Worm (Caenorhabditis elegans) whole organism, L2 larva: Measurements from ENCODE around the gene elp-1.
A peak's percentile ranks its signal among the peaks of the same experiment; 100 is the strongest.

Source experiments
- C34F6.9 ChIP-seq: fragments of 150-350 bp; optimal IDR thresholded peaks from 2 replicates; lab custom pipeline; 2014; ENCODE audit warnings: missing biosample characterization, missing genetic modification characterization
- F13H6.1 ChIP-seq: sonication (generic microtip); optimal IDR thresholded peaks from 2 replicates; lab custom pipeline; 2016; ENCODE audit warnings: missing genetic modification characterization, missing compliant biosample characterization
- R02D3.7 ChIP-seq: fragments of 150-350 bp; optimal IDR thresholded peaks from 2 replicates; lab custom pipeline; 2014; ENCODE audit warnings: missing biosample characterization, missing genetic modification characterization
- Y55F3AM.14 ChIP-seq: fragments of 200-800 bp; sonication (Bioruptor generic); optimal IDR thresholded peaks from 2 replicates; lab custom pipeline; 2018; ENCODE audit warnings: mild to moderate bottlenecking, missing genetic modification characterization, missing compliant biosample characterization
- ZK546.5 ChIP-seq: sonication (generic microtip); optimal IDR thresholded peaks from 2 replicates; lab custom pipeline; 2017; ENCODE audit warnings: missing biosample characterization, missing genetic modification characterization
- alr-1 ChIP-seq: fragments of 150-350 bp; optimal IDR thresholded peaks from 2 replicates; lab custom pipeline; 2014; ENCODE audit warnings: missing biosample characterization, missing genetic modification characterization
- aly-2 ChIP-seq: fragments of 150-350 bp; optimal IDR thresholded peaks from 2 replicates; lab custom pipeline; 2014; ENCODE audit warnings: missing biosample characterization, missing genetic modification characterization
- ama-1 ChIP-seq: fragments of 150-350 bp; optimal IDR thresholded peaks from 2 replicates; lab custom pipeline; 2018; ENCODE audit warnings: inconsistent platforms
- blmp-1 ChIP-seq: sonication (generic microtip); optimal IDR thresholded peaks from 2 replicates; lab custom pipeline; 2017; ENCODE audit warnings: missing genetic modification characterization, mild to moderate bottlenecking, missing compliant biosample characterization, antibody characterized with exemption, moderate library complexity; ENCODE audit not compliant: insufficient read depth
- ceh-16 ChIP-seq: fragments of 150-350 bp; optimal IDR thresholded peaks from 2 replicates; lab custom pipeline; 2014; ENCODE audit warnings: missing biosample characterization, missing genetic modification characterization
- crh-2 ChIP-seq: sonication (generic microtip); optimal IDR thresholded peaks from 2 replicates; lab custom pipeline; 2017; ENCODE audit warnings: missing biosample characterization, missing genetic modification characterization
- dmd-4 ChIP-seq: sonication (generic microtip); optimal IDR thresholded peaks from 2 replicates; lab custom pipeline; 2017; ENCODE audit warnings: missing biosample characterization, missing genetic modification characterization
- egl-27 ChIP-seq: sonication (generic microtip); optimal IDR thresholded peaks from 3 replicates; lab custom pipeline; 2017; ENCODE audit warnings: missing biosample characterization, missing genetic modification reagents, missing genetic modification characterization
- elt-1 ChIP-seq: fragments of 150-350 bp; optimal IDR thresholded peaks from 2 replicates; lab custom pipeline; 2014; ENCODE audit warnings: missing biosample characterization, missing genetic modification characterization
- elt-3 ChIP-seq: sonication (generic microtip); optimal IDR thresholded peaks from 2 replicates; lab custom pipeline; 2017; ENCODE audit warnings: missing biosample characterization, missing genetic modification characterization
- fos-1 ChIP-seq: fragments of 150-350 bp; optimal IDR thresholded peaks from 2 replicates; lab custom pipeline; 2014; ENCODE audit warnings: missing biosample characterization, missing genetic modification characterization
- lin-11 ChIP-seq: fragments of 150-350 bp; sonication (generic microtip); optimal IDR thresholded peaks from 2 replicates; lab custom pipeline; 2014; ENCODE audit warnings: missing biosample characterization, missing genetic modification characterization, inconsistent platforms, mixed read lengths
- lin-13 ChIP-seq: fragments of 150-350 bp; optimal IDR thresholded peaks from 2 replicates; lab custom pipeline; 2014; ENCODE audit warnings: missing biosample characterization, missing genetic modification reagents, missing genetic modification characterization
- lin-39 ChIP-seq: fragments of 150-350 bp; optimal IDR thresholded peaks from 2 replicates; lab custom pipeline; 2014; ENCODE audit warnings: missing biosample characterization, missing genetic modification reagents, missing genetic modification characterization
- lsy-2 ChIP-seq, 2 experiments: fragments of 150-350 bp in 1 of 2; sonication (generic microtip) in 1 of 2; optimal IDR thresholded peaks; 2 replicates each; lab custom pipeline; 2014 to 2017; ENCODE audit warnings: missing biosample characterization in 2 of 2, missing genetic modification characterization in 2 of 2
- mab-5 ChIP-seq: fragments of 150-350 bp; optimal IDR thresholded peaks from 2 replicates; lab custom pipeline; 2014; ENCODE audit warnings: missing biosample characterization, missing genetic modification characterization
- mdl-1 ChIP-seq, 2 experiments: fragments of 150-350 bp in 1 of 2; sonication (generic microtip) in 1 of 2; optimal IDR thresholded peaks; 2 replicates each; lab custom pipeline; 2017; ENCODE audit warnings: missing biosample characterization in 2 of 2, missing genetic modification characterization in 2 of 2
- nhr-10 ChIP-seq: sonication (generic microtip); optimal IDR thresholded peaks from 2 replicates; lab custom pipeline; 2017; ENCODE audit warnings: missing biosample characterization, missing genetic modification characterization
- nhr-11 ChIP-seq: fragments of 150-350 bp; optimal IDR thresholded peaks from 2 replicates; lab custom pipeline; 2014; ENCODE audit warnings: missing biosample characterization, missing genetic modification characterization
- nhr-129 ChIP-seq: fragments of 150-350 bp; optimal IDR thresholded peaks from 2 replicates; lab custom pipeline; 2014; ENCODE audit warnings: missing biosample characterization, missing genetic modification characterization
- nhr-21 ChIP-seq: fragments of 150-350 bp; optimal IDR thresholded peaks from 2 replicates; lab custom pipeline; 2014; ENCODE audit warnings: missing biosample characterization, missing genetic modification characterization
- nhr-23 ChIP-seq: fragments of 150-350 bp; optimal IDR thresholded peaks from 2 replicates; lab custom pipeline; 2014; ENCODE audit warnings: missing biosample characterization, missing genetic modification reagents, missing genetic modification characterization
- nhr-237 ChIP-seq: fragments of 150-350 bp; optimal IDR thresholded peaks from 2 replicates; lab custom pipeline; 2014; ENCODE audit warnings: missing biosample characterization, missing genetic modification characterization
- nhr-25 ChIP-seq: fragments of 150-350 bp; sonication (generic microtip); optimal IDR thresholded peaks from 3 replicates; lab custom pipeline; 2014; ENCODE audit warnings: missing biosample characterization, missing genetic modification characterization
- nhr-6 ChIP-seq: fragments of 150-350 bp; optimal IDR thresholded peaks from 2 replicates; lab custom pipeline; 2014; ENCODE audit warnings: missing biosample characterization, missing genetic modification characterization
- nhr-77 ChIP-seq: fragments of 150-350 bp; optimal IDR thresholded peaks from 2 replicates; lab custom pipeline; 2014; ENCODE audit warnings: missing biosample characterization, missing genetic modification characterization
- sem-4 ChIP-seq: fragments of 150-350 bp; optimal IDR thresholded peaks from 2 replicates; lab custom pipeline; 2014; ENCODE audit warnings: missing biosample characterization, missing genetic modification reagents, missing genetic modification characterization
- skn-1 ChIP-seq: sonication (generic microtip); optimal IDR thresholded peaks from 2 replicates; lab custom pipeline; 2017; ENCODE audit warnings: missing biosample characterization, missing genetic modification characterization
- sma-3 ChIP-seq: sonication (generic microtip); optimal IDR thresholded peaks from 2 replicates; lab custom pipeline; 2016; ENCODE audit warnings: missing genetic modification reagents, missing genetic modification characterization, missing compliant biosample characterization
- sma-9 ChIP-seq, 2 experiments: fragments of 150-350 bp in 1 of 2; sonication (generic microtip) in 1 of 2; optimal IDR thresholded peaks; 2 replicates each; lab custom pipeline; 2014 to 2016; ENCODE audit warnings: missing genetic modification characterization in 2 of 2, mild to moderate bottlenecking in 1 of 2, missing biosample characterization in 1 of 2, missing compliant biosample characterization in 1 of 2, missing genetic modification reagents in 1 of 2, moderate library complexity in 1 of 2
- snpc-4 ChIP-seq: fragments of 150-350 bp; optimal IDR thresholded peaks from 2 replicates; lab custom pipeline; 2014; ENCODE audit warnings: missing biosample characterization, missing genetic modification characterization
- unc-39 ChIP-seq: fragments of 150-350 bp; optimal IDR thresholded peaks from 2 replicates; lab custom pipeline; 2014; ENCODE audit warnings: missing biosample characterization, missing genetic modification characterization
- unc-55 ChIP-seq: fragments of 150-350 bp; sonication (generic microtip); optimal IDR thresholded peaks from 3 replicates; lab custom pipeline; 2014; ENCODE audit warnings: missing biosample characterization, missing genetic modification reagents, missing genetic modification characterization
- unc-62 ChIP-seq: fragments of 150-350 bp; optimal IDR thresholded peaks from 2 replicates; lab custom pipeline; 2014; ENCODE audit warnings: missing biosample characterization, missing genetic modification reagents, missing genetic modification characterization
- zag-1 ChIP-seq: fragments of 150-350 bp; optimal IDR thresholded peaks from 2 replicates; lab custom pipeline; 2014; ENCODE audit warnings: missing biosample characterization, missing genetic modification characterization
- ztf-1 ChIP-seq: fragments of 200-800 bp; sonication (Bioruptor generic); conservative IDR thresholded peaks from 2 replicates; pipeline ENCODE4 v1.3.6; 2022; ENCODE audit warnings: missing genetic modification characterization, missing compliant biosample characterization
- ztf-11 ChIP-seq: sonication (generic microtip); optimal IDR thresholded peaks from 2 replicates; lab custom pipeline; 2017; ENCODE audit warnings: missing biosample characterization, missing genetic modification characterization
- ztf-4 ChIP-seq: fragments of 150-350 bp; optimal IDR thresholded peaks from 2 replicates; lab custom pipeline; 2014; ENCODE audit warnings: missing biosample characterization, missing genetic modification characterization

elp-1 gene

DNA sequence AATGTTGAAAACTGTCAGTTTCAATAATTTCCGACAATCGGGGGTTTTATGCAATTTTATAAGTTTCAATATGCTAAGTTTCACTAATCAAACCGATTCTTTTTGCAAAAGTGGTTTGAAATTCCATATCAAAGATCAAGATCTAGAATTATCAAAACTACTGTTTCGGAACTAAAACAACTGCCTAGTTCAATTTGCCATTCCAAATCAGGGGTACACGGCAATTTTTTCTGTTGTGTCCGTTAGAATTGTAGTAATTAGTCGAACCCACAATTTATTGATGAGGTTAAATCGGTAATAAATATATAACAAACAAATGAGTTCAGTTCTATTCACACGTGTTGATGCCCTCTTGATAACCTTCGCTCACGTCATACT is 15.9 kb upstream of the elp-1 start:
- TF ChIP-seq ceh-16 (tag; lab: Kevin White, UChicago) = no peak
- no peak for TF ChIP-seq nhr-23 (tag; lab: Kevin White, UChicago)
- TF ChIP-seq mab-5 (tag; lab: Kevin White, UChicago) = no peak
- no peak for TF ChIP-seq nhr-237 (tag; lab: Kevin White, UChicago)
- no peak for TF ChIP-seq unc-55
- TF ChIP-seq ztf-11 = no peak
- no peak for TF ChIP-seq snpc-4 (tag; lab: Kevin White, UChicago)
- TF ChIP-seq skn-1 (tag; lab: Kevin White, UChicago) = no peak
- no peak for TF ChIP-seq ZK546.5 (tag; lab: Kevin White, UChicago)
- no peak for TF ChIP-seq lin-39 (tag; lab: Kevin White, UChicago)
- TF ChIP-seq nhr-25 (tag; lab: Kevin White, UChicago) = no peak
- TF ChIP-seq lin-11 (tag; lab: Kevin White, UChicago) = no peak
- TF ChIP-seq lin-13 = no peak
- TF ChIP-seq ztf-4 (tag; lab: Kevin White, UChicago) = no peak
- TF ChIP-seq blmp-1 = no peak
- TF ChIP-seq unc-62 (GFP tag; lab: Kevin White, UChicago) = no peak

ce11 chrV:20785050-20785847 is 15.3 kb upstream of the elp-1 start:
- TF ChIP-seq dmd-4 (tag; lab: Kevin White, UChicago) (no peak), lsy-2 (tag; optimal IDR thresholded peaks at IDR 0.05; lab: Kevin White, UChicago) (peak; percentile 11 to 19), lin-11 (tag; lab: Kevin White, UChicago) (no peak), ztf-4 (tag; lab: Kevin White, UChicago) (peak; percentile 38), skn-1 (tag; lab: Kevin White, UChicago) (no peak), sem-4 (tag; lab: Kevin White, UChicago) (no peak), nhr-21 (peak; percentile 23), Y55F3AM.14 (GFP tag; lab: Kevin White, UChicago) (no peak), sma-9 (GFP tag; optimal IDR thresholded peaks at IDR 0.05; lab: Kevin White, UChicago) (no peak), sma-9 (tag; optimal IDR thresholded peaks at IDR 0.05; lab: Kevin White, UChicago) (no peak), nhr-25 (tag; lab: Kevin White, UChicago) (peak; percentile 45), elt-3 (tag; lab: Kevin White, UChicago) (no peak), nhr-77 (tag; lab: Kevin White, UChicago) (no peak), C34F6.9 (tag; lab: Kevin White, UChicago) (peak; percentile 15), lin-39 (tag; lab: Kevin White, UChicago) (no peak)
- TF ChIP-seq, all 48 proteins: peak for 5

DNA sequence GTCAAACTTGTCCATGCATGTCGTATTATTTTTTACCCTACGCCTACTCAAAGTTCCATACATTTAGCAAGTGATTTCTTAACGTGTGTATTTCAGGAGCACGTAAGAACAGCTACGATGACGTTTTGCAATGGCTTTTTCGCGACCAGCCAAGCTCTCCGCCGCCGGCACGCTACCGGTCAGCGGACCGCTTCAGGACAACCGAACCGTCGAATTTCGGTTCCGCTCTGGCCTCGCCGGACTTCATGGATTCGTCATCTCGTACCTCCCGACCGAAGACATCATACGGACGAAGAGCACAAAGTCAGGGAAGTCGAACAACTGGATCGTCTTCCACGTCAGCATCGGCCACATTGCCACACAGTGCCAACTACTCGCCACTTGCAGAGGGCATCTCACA is 13.7 kb upstream of the elp-1 start:
- TF ChIP-seq elt-3 (tag; lab: Kevin White, UChicago) (no peak), aly-2 (tag; lab: Kevin White, UChicago) (no peak), unc-62 (GFP tag; lab: Kevin White, UChicago) (no peak), nhr-10 (tag; lab: Kevin White, UChicago) (no peak), blmp-1 (no peak), nhr-21 (no peak), nhr-11 (no peak), ztf-1 (no peak), ztf-11 (no peak), dmd-4 (tag; lab: Kevin White, UChicago) (no peak), nhr-6 (tag; lab: Kevin White, UChicago) (no peak), ama-1 (lab: Kevin White, UChicago) (no peak), fos-1 (tag; lab: Kevin White, UChicago) (no peak), unc-39 (tag; lab: Kevin White, UChicago) (no peak), skn-1 (tag; lab: Kevin White, UChicago) (no peak), lin-11 (tag; lab: Kevin White, UChicago) (no peak), R02D3.7 (tag; lab: Kevin White, UChicago) (no peak), elt-1 (tag; lab: Kevin White, UChicago) (no peak)

DNA sequence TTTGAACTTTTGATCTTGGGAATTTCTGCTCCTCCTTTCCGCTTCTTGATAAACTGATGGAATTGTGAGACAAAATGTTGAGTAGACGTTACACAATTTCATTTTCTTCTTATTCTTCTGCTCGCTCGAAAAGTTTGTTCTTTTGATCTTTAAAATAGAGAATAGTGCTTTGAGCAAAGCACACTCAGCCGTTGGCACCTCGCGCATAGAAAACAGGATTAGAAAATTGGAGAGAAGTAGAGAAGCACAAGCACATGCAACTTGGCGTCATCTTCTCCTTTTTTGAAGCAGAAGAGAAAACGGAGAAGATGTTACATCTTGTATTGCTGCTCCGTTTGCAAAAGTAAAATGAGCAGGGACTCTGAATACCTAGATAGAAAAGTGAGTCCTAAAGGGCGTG is 12.2 kb upstream of the elp-1 start:
- TF ChIP-seq nhr-129 (tag; lab: Kevin White, UChicago) (peak; percentile 82), sma-9 (GFP tag; optimal IDR thresholded peaks at IDR 0.05; lab: Kevin White, UChicago) (peak; percentile 84), sma-9 (tag; optimal IDR thresholded peaks at IDR 0.05; lab: Kevin White, UChicago) (no peak), fos-1 (tag; lab: Kevin White, UChicago) (peak; percentile 14), lsy-2 (tag; optimal IDR thresholded peaks at IDR 0.05; lab: Kevin White, UChicago) (peak in 1 of 2 experiments; percentile 78), R02D3.7 (tag; lab: Kevin White, UChicago) (no peak), nhr-11 (no peak), nhr-77 (tag; lab: Kevin White, UChicago) (no peak), ZK546.5 (tag; lab: Kevin White, UChicago) (no peak), zag-1 (tag; lab: Kevin White, UChicago) (peak; percentile 91), crh-2 (tag; lab: Kevin White, UChicago) (peak; percentile 82), dmd-4 (tag; lab: Kevin White, UChicago) (no peak), snpc-4 (tag; lab: Kevin White, UChicago) (peak; percentile 38), nhr-6 (tag; lab: Kevin White, UChicago) (peak; percentile 44), ztf-4 (tag; lab: Kevin White, UChicago) (peak; percentile 49), mdl-1 (tag; optimal IDR thresholded peaks at IDR 0.05; lab: Kevin White, UChicago) (peak; percentile 63 to 88), lin-13 (peak; percentile 46), egl-27 (tag; lab: Kevin White, UChicago) (peak; percentile 14), C34F6.9 (tag; lab: Kevin White, UChicago) (peak; percentile 59), sem-4 (tag; lab: Kevin White, UChicago) (peak; percentile 85), alr-1 (no peak), ama-1 (lab: Kevin White, UChicago) (peak; percentile 42), F13H6.1 (tag; lab: Kevin White, UChicago) (peak; percentile 69), sma-3 (GFP tag; lab: Kevin White, UChicago) (no peak)
